Worm (Caenorhabditis elegans) whole organism, L4 larva: ENCODE data around the gene hap-1.

Experiments used
- D1046.2 ChIP-seq: fragments of 200-800 bp; sonication (Bioruptor generic); IDR thresholded peaks from 2 replicates; pipeline ENCODE4 v1.3.6; 2022; ENCODE audit warnings: missing genetic modification characterization, missing compliant biosample characterization
- R02D3.7 ChIP-seq: fragments of 150-350 bp; sonication (generic microtip); optimal IDR thresholded peaks from 3 replicates; lab custom pipeline; 2014; ENCODE audit warnings: missing biosample characterization, missing genetic modification characterization
- aly-2 ChIP-seq: sonication (generic microtip); optimal IDR thresholded peaks from 2 replicates; lab custom pipeline; 2018; ENCODE audit warnings: missing biosample characterization, missing genetic modification characterization
- ceh-44 ChIP-seq: fragments of 200-800 bp; sonication (Bioruptor generic); IDR thresholded peaks from 2 replicates; pipeline ENCODE4 v1.3.6; 2022; ENCODE audit warnings: missing genetic modification reagents, missing genetic modification characterization, missing compliant biosample characterization
- cey-2 ChIP-seq: sonication (generic microtip); optimal IDR thresholded peaks from 3 replicates; lab custom pipeline; 2017; ENCODE audit warnings: missing genetic modification characterization, mild to moderate bottlenecking, missing compliant biosample characterization, antibody characterized with exemption, borderline replicate concordance; ENCODE audit not compliant: insufficient read depth
- daf-16 ChIP-seq, 3 experiments: sonication (generic microtip); optimal IDR thresholded peaks; 2 replicates each; lab custom pipeline; 2016 to 2017; ENCODE audit warnings: missing genetic modification characterization in 3 of 3, missing genetic modification reagents in 3 of 3, mild to moderate bottlenecking in 2 of 3, missing compliant biosample characterization in 2 of 3, missing biosample characterization in 1 of 3, moderate library complexity in 1 of 3
- daf-19 ChIP-seq: fragments of 200-800 bp; sonication (Bioruptor generic); conservative IDR thresholded peaks from 2 replicates; pipeline ENCODE4 v1.3.6; 2022; ENCODE audit warnings: missing genetic modification characterization, missing compliant biosample characterization
- daf-8 ChIP-seq: fragments of 200-800 bp; sonication (Bioruptor generic); IDR thresholded peaks from 2 replicates; pipeline ENCODE4 v1.3.6; 2022; ENCODE audit warnings: missing genetic modification characterization, missing compliant biosample characterization
- dmd-9 ChIP-seq: fragments of 200-800 bp; sonication (Bioruptor generic); IDR thresholded peaks from 2 replicates; pipeline ENCODE4 v1.3.6; 2022; ENCODE audit warnings: missing genetic modification reagents, missing genetic modification characterization, missing compliant biosample characterization
- hlh-30 ChIP-seq: sonication (generic microtip); optimal IDR thresholded peaks from 2 replicates; lab custom pipeline; 2017; ENCODE audit warnings: antibody characterized with exemption, mild to moderate bottlenecking, missing genetic modification characterization, missing compliant biosample characterization; ENCODE audit not compliant: insufficient read depth
- lin-1 ChIP-seq: fragments of 200-800 bp; sonication (Bioruptor generic); IDR thresholded peaks from 2 replicates; pipeline ENCODE4 v1.3.6; 2022; ENCODE audit warnings: missing genetic modification reagents, missing genetic modification characterization, missing compliant biosample characterization
- lin-15B ChIP-seq: fragments of 150-350 bp; sonication (generic microtip); optimal IDR thresholded peaks from 3 replicates; lab custom pipeline; 2014; ENCODE audit warnings: missing biosample characterization, missing genetic modification characterization
- lsy-2 ChIP-seq, 2 experiments: fragments of 150-350 bp in 1 of 2; sonication (generic microtip) in 1 of 2; optimal IDR thresholded peaks; 2 replicates each; lab custom pipeline; 2014 to 2017; ENCODE audit warnings: missing biosample characterization in 2 of 2, missing genetic modification characterization in 2 of 2
- madf-9 ChIP-seq: fragments of 200-800 bp; sonication (Bioruptor generic); conservative IDR thresholded peaks from 2 replicates; pipeline ENCODE4 v1.3.6; 2022; ENCODE audit warnings: missing genetic modification reagents, missing genetic modification characterization, missing compliant biosample characterization
- mdt-29 ChIP-seq: fragments of 200-800 bp; sonication (Bioruptor generic); IDR thresholded peaks from 2 replicates; pipeline ENCODE4 v1.3.6; 2022; ENCODE audit warnings: missing genetic modification reagents, missing genetic modification characterization, missing compliant biosample characterization
- mxl-2 ChIP-seq: fragments of 200-800 bp; sonication (Bioruptor generic); conservative IDR thresholded peaks from 2 replicates; pipeline ENCODE4 v1.3.6; 2022; ENCODE audit warnings: missing genetic modification reagents, missing genetic modification characterization, missing compliant biosample characterization
- nhr-102 ChIP-seq: sonication (generic microtip); optimal IDR thresholded peaks from 2 replicates; lab custom pipeline; 2016; ENCODE audit warnings: mild to moderate bottlenecking, missing genetic modification characterization, moderate library complexity, missing compliant biosample characterization
- nhr-28 ChIP-seq: fragments of 150-350 bp; optimal IDR thresholded peaks from 2 replicates; lab custom pipeline; 2014; ENCODE audit warnings: missing biosample characterization, missing genetic modification characterization
- nhr-6 ChIP-seq: fragments of 150-350 bp; optimal IDR thresholded peaks from 2 replicates; lab custom pipeline; 2014; ENCODE audit warnings: missing biosample characterization, missing genetic modification characterization
- nhr-76 ChIP-seq: fragments of 150-350 bp; optimal IDR thresholded peaks from 2 replicates; lab custom pipeline; 2014; ENCODE audit warnings: missing biosample characterization, missing genetic modification characterization
- pha-4 ChIP-seq, 2 experiments: fragments of 150-350 bp in 1 of 2; fragments of 200-800 bp in 1 of 2; sonication (Bioruptor generic) in 1 of 2; IDR thresholded peaks in 1 of 2; optimal IDR thresholded peaks in 1 of 2; 2 replicates each; pipeline versions ENCODE4 v1.3.6 to Lab custom; 2014 to 2022; ENCODE audit warnings: missing genetic modification characterization in 2 of 2, missing genetic modification reagents in 2 of 2, missing biosample characterization in 1 of 2, missing compliant biosample characterization in 1 of 2
- php-3 ChIP-seq: fragments of 200-800 bp; sonication (Bioruptor generic); IDR thresholded peaks from 2 replicates; pipeline ENCODE4 v1.3.6; 2022; ENCODE audit warnings: missing genetic modification reagents, missing genetic modification characterization, missing compliant biosample characterization
- pqm-1 ChIP-seq: sonication (generic microtip); optimal IDR thresholded peaks from 2 replicates; lab custom pipeline; 2017; ENCODE audit warnings: missing biosample characterization, missing genetic modification characterization
- set-16 ChIP-seq: fragments of 200-800 bp; sonication (Bioruptor generic); IDR thresholded peaks from 2 replicates; pipeline ENCODE4 v1.3.6; 2022; ENCODE audit warnings: missing genetic modification reagents, missing genetic modification characterization, missing compliant biosample characterization
- unc-62 ChIP-seq, 3 experiments: fragments of 150-350 bp in 1 of 3; sonication (generic microtip); optimal IDR thresholded peaks in 2 of 3; peaks in 1 of 3; 1 replicate in 1 of 3; 2 replicates in 2 of 3; lab custom pipeline; 2014 to 2017; ENCODE audit warnings: missing biosample characterization in 3 of 3, missing genetic modification characterization in 3 of 3, missing genetic modification reagents in 3 of 3, missing genotype in 1 of 3
- vab-7 ChIP-seq: fragments of 200-800 bp; sonication (Bioruptor generic); IDR thresholded peaks from 2 replicates; pipeline ENCODE4 v1.3.6; 2022; ENCODE audit warnings: missing genetic modification reagents, missing genetic modification characterization, missing compliant biosample characterization

The hap-1 gene

DNA sequence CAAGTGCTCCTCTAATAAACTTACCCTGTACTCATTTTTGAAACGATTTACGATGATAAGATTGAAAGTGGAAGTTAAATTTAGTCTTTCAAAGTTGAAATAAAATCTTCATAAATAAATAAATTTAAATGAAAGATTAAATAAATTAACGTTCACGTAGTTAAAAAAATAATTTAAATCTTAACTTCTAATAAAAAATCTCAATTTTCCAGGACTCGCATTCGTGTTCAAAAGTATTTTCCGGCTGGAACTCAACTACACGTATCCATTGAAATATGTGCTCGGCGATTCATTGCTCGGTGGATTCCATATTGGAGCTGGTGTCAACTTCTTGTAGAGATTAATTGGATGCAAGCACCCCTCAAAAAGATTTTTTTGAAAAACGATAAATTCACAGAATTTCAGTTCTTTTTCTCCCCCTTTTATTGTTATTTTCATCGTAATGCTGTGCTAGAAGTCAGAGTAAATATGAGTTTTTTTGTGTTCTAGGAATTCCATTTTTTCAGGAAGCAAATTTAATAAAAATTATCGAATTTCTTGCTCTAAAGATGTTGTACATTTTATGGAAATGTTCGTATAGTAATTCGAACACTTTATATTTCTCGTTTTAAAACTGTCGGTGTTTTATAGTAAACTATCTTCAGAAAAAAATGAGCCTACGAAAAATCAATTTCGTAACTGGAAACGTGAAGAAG is at the start of gene hap-1, which contains the start of gene C34E10.9:
Gene hap-1 (plus strand): TSS at position 645 of the 695 bp plus-strand sequence.
Gene C34E10.9 (minus strand): TSS at position 101 of the 695 bp plus-strand sequence.
- TF ChIP-seq daf-19 (GFP tag; lab: Robert Waterston, UW) (no peak), set-16 (GFP tag; lab: Robert Waterston, UW) (no peak), dmd-9 (no peak)

ce11 chrIII:5214162-5214561 is 49.6 kb upstream of the hap-1 start:
- TF ChIP-seq unc-62 (GFP tag; optimal IDR thresholded peaks at IDR 0.05 in 1 of 2; lab: Kevin White, UChicago) (peak in 1 of 2 experiments; percentile 90), unc-62 (tag; optimal IDR thresholded peaks at IDR 0.05; lab: Kevin White, UChicago) (no peak), aly-2 (tag; lab: Kevin White, UChicago) (no peak), pqm-1 (no peak), D1046.2 (no peak), vab-7 (GFP tag; lab: Robert Waterston, UW) (no peak)

DNA sequence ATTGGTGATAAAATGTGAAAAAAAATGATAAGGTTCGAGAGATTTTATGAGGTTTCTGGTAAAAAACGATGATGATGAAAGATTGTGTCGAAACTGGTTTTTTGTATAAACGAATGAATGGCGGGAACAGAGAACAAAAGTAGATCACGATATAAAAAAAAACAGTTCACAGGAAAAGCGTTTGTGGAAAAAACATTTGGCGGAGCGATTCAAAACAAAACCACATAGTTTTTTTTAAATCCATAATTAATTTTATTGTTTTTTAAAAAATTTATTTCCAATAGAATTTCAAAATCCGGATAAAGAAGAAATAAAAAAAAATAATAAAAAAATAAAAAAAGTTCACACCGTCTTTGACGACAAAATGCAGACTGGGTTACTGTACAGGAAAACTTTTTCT is 48.4 kb upstream of the hap-1 start, which contains the start of gene ZC155.4:
Gene ZC155.4 (minus strand): TSS at position 101 of the 400 bp plus-strand sequence.
- TF ChIP-seq hlh-30 (tag; lab: Kevin White, UChicago) (no peak), madf-9 (no peak), cey-2 (tag; lab: Kevin White, UChicago) (no peak), nhr-6 (no peak), pqm-1 (no peak), lin-1 (no peak), daf-8 (no peak)

DNA sequence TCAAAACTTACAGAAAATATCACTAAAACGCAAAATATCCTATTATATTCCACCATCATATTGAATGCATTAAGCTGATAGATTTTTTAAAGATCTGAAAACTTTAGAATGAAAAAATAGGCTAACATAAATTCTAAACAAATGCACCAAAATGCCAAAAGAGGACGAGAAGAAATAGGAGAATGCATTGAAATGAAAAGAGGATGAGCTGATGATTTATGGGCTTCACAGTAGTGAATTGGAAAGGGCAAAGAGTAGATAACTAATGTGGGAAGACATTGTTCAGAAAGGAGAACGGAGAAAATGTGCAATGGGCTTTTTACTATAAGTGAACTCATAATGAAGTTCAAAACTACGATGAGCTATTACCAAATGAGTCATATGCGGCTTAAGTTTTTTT is 46.2 kb upstream of the hap-1 start, which contains the start of gene cutl-19:
Gene cutl-19 (minus strand): TSS at position 101 of the 400 bp plus-strand sequence.
- no peak for TF ChIP-seq ceh-44
- TF ChIP-seq mxl-2, result no peak
- TF ChIP-seq R02D3.7, result no peak
- no peak for TF ChIP-seq mdt-29 (GFP tag; lab: Robert Waterston, UW)
- no peak for TF ChIP-seq php-3 (GFP tag; lab: Robert Waterston, UW)
- TF ChIP-seq lsy-2 (tag; optimal IDR thresholded peaks at IDR 0.05; lab: Kevin White, UChicago), result no peak
- TF ChIP-seq nhr-76 (tag; lab: Kevin White, UChicago), result no peak

DNA sequence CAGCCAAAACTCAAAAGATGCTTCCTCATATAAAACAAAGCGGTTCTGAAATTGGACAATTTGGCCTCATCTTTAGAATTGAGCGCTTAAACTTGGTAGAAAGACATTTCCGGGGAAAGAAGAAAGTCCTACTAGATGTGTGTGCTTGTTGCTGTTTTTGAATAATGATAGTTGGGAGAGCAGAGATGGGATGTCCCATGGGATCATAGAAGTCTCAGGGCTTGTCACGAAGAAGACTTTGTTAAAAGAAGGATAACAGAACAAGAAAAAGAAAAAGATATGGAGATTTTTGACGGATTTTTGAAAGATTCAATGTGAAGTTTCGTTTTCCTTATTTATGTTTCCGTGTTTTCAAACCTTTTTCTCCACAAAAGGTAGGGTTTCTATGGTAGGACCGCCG is 45.1 kb upstream of the hap-1 start, which contains the start of gene ZC155.2:
Gene ZC155.2 (plus strand): TSS at position 301 of the 400 bp plus-strand sequence.
- TF ChIP-seq lin-15B (tag; lab: Kevin White, UChicago), result no peak

ce11 chrIII:5221820-5222219 is 41.9 kb upstream of the hap-1 start:
- no peak for TF ChIP-seq daf-16 (GFP tag; optimal IDR thresholded peaks at IDR 0.05; lab: Kevin White, UChicago)
- peak; percentile 83 for TF ChIP-seq daf-16 (tag; optimal IDR thresholded peaks at IDR 0.05; lab: Kevin White, UChicago)
- no peak for TF ChIP-seq daf-19 (GFP tag; lab: Robert Waterston, UW)
- no peak for TF ChIP-seq nhr-6
- TF ChIP-seq, all 104 proteins: peak for 1

- TF ChIP-seq daf-16 (GFP tag; optimal IDR thresholded peaks at IDR 0.05; lab: Kevin White, UChicago), result no peak
- peak; percentile 94 for TF ChIP-seq daf-16 (tag; optimal IDR thresholded peaks at IDR 0.05; lab: Kevin White, UChicago)
- TF ChIP-seq nhr-102 (tag; lab: Kevin White, UChicago), result no peak
- no peak for TF ChIP-seq pha-4 (GFP tag; IDR thresholded peaks at IDR 0.05; lab: Robert Waterston, UW)
- peak; percentile 72 for TF ChIP-seq pha-4 (tag; optimal IDR thresholded peaks at IDR 0.05; lab: Kevin White, UChicago)
- peak; percentile 35 for TF ChIP-seq nhr-28 (tag; lab: Kevin White, UChicago)
Observed at ce11 chrIII:5222777-5223176, 41.0 kb upstream of the hap-1 start.
